Fruit fly (Drosophila melanogaster): ENCODE results near the gene CG13640.

DNA sequence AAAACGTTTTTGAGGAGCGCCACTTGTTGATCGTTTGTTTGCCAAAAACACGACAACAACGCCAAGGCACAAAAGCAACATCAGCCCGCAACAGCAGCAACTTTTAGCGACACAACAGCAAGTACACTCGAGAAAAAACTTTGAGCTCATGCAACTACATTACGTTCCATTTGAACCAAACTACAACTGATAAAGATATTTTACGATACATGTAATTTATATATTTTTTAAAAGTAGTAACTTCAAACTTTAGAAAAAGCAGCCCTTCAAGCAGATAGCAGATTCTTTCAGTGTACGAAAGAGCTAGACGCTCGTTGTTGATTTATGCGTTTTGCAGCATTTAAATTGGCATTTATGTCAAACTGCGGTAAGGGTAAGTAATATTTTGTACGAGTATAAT, 48.1 kb upstream of the CG13640 start:
- no peak for TF ChIP-seq h (optimal IDR thresholded peaks at IDR 0.05)
- no peak for TF ChIP-seq insv (optimal IDR thresholded peaks at IDR 0.05)

Data from Kc167 (cell line).